Worm (Caenorhabditis elegans): ENCODE results near the gene Y32B12B.4.

DNA sequence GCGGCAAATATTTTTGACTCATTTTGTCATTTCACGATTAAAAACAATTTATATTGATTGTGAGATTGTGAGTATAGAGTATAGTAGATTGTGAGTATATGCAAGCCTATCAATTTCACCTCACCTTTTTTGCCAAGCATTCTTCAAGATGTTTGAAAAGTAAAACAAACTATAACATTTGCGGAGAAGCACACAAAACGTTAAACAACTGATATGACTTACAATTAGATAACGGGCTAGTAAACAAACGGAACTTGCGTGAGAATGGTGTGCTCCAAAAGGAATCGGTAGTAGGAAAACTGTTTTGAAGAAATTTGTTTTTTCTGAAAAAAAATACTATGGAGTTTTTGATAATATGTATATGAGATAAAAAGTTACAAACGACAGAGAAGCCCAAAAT lies 57.0 kb downstream of the Y32B12B.4 start:
- TF ChIP-seq F33H1.4 (GFP tag; IDR thresholded peaks at IDR 0.05) (no peak), aptf-2 (GFP tag; conservative IDR thresholded peaks at IDR 0.05) (no peak), gei-17 (GFP tag; optimal IDR thresholded peaks at IDR 0.05) (no peak), nfya-2 (GFP tag; IDR thresholded peaks at IDR 0.05) (no peak), Y56A3A.18 (GFP tag; IDR thresholded peaks at IDR 0.05) (no peak), rec-8 (tag; optimal IDR thresholded peaks at IDR 0.05) (no peak), lin-40 (tag; optimal IDR thresholded peaks at IDR 0.05) (no peak), dpl-1 (GFP tag; optimal IDR thresholded peaks at IDR 0.05) (no peak), akir-1 (GFP tag; optimal IDR thresholded peaks at IDR 0.05) (no peak)

Measured in whole organism, young adult.